Fruit fly (Drosophila melanogaster): ENCODE measurements around the gene knk.

Gene knk

DNA sequence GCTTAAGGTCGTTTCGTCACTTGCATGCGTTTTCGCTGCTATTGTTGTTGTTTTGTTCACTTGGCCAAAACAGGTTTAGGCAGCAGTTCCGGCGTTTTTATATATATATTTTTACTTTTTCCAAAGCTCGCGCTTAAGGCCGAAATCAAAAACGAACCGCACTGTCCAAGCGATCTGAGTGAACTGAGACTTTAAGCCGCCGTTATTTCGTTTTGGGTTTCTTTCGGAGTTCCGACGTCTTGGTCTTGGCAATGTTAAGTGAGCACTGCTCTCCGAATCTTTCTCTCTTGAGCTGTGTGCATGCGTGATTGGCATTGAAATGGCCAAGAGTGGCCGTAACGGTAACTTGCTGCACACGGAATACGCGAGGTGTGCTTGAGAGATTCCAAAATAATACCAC lies at the start of gene knk:
Gene knk (minus strand): TSS at position 188 of the 400 bp plus-strand sequence.
- no peak for TF ChIP-seq CG17801 (GFP tag; optimal IDR thresholded peaks at IDR 0.05; ENCODE audit: partially characterized antibody)

DNA sequence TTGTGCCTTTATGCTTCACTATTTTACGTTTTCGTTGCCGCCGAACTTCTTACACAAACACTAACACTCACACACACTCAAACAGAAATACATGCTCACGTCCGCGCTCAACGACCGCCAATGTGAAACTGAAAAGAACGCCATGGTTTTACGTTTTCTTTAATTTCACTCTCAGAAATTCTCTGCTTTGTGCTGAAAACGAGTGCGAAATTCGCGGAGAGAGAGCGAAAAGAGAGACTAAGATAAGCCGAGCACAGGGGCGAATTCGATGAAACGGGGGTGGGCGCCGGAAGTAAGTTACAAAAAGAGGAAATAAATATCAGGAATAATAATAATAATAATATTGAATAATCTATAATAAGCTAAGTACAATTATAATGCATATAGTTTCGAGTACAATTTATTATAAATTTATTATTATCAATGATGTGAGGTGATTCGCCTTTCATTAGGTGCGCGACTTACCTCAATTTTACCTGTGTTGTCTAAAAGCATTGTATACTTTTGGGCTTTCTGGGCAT lies 45.0 kb upstream of the knk start, which contains the start of gene Best1:
Gene Best1 (minus strand): TSS at position 132 of the 521 bp plus-strand sequence.
- peak; percentile 96 for TF ChIP-seq CG17801 (GFP tag; optimal IDR thresholded peaks at IDR 0.05; ENCODE audit: partially characterized antibody)

DNA sequence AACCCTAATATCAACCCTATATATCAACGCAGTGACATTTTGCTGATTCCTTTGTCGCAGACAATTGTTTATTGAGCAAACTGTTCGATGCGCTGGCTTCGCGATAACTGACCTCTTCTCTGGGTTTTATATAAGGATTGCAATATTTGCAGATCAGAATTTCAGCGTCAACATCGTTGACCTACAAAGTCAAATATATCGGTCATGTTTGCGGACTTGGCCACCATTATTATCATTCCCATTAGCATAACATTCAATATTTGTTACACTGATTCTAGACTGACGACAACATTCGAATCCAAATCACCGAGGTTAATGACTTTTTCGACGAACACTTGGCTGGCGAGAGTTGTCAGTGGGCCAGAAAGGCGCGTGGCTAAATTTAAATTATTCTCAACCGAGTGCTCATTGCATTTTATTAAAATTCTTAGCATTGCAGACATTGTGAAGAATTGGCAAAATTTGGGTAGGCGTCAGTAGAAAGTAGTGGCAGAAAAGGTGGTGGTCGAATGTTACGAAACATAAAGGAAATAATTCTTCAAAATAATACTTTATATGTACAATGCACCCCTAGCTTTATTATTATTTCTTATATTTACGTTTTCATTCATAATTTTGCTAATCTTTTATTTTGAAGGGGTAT lies 43.8 kb upstream of the knk start:
- TF ChIP-seq CG17801 (GFP tag; optimal IDR thresholded peaks at IDR 0.05; ENCODE audit: partially characterized antibody), result no peak

DNA sequence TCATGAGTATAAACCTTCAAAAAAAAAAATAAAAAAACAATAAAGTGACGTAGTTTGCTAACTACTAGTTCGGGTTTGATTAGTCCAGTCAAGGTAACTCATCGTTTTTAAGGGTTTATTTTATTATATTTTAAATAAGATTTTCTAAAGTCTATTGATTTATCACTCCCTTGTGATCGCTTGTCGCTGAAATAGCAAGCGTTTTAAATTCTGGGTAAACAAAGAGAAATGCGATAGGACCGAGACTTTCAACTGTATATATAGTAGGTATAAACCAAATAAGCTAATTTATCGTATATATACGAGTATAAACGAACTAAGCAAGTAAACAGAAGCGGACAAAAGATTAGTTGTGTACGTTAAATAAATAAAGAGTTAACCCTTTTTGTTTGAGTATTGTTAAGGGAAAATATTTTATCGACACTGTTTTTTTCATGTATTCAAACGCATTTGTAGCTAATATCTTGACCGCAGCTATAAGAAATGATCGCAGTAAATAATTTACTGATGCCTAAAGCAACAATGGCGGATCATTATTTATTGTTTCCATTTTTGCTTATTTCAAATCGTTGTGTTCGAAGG lies 43.1 kb upstream of the knk start:
- peak; percentile 81 for TF ChIP-seq CG17801 (GFP tag; optimal IDR thresholded peaks at IDR 0.05; ENCODE audit: partially characterized antibody)

DNA sequence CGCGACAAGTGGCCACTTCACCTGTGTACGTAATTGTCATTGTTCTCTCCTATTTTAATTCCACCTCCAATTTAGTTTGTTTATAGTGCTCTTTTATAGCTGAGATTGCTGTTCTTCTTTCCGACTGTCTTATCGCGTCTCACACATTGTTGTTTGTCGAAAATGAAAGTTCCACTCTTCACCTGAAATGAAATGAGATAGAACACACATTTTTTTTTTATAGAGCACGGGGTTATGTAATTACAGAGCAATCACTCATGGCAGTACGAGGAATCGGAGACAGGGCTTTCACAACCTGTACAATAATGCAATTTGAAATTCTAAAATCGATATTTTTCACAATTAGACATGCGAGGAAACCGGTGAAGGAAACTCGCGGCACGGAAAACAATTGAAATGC lies 41.8 kb upstream of the knk start:
- no peak for TF ChIP-seq CG17801 (GFP tag; optimal IDR thresholded peaks at IDR 0.05; ENCODE audit: partially characterized antibody)

DNA sequence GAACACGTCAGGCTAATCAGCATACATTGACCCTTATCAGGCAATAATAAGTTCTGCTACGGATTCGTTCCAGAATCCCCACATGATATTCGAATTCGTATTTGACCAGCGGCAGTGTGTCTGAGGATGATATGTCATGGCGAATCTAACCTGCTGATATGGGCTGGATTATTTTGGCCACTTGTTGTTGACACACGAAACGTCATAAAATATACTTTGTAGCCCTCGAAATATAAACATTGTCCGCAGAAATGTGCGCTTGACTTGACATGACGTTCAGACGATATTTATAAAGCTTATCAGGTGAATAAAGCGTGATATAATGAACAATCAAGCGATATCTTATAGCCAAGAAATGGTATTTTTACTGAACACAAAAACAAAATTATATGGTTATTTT lies 40.9 kb upstream of the knk start:
- no peak for TF ChIP-seq CG17801 (GFP tag; optimal IDR thresholded peaks at IDR 0.05; ENCODE audit: partially characterized antibody)

DNA sequence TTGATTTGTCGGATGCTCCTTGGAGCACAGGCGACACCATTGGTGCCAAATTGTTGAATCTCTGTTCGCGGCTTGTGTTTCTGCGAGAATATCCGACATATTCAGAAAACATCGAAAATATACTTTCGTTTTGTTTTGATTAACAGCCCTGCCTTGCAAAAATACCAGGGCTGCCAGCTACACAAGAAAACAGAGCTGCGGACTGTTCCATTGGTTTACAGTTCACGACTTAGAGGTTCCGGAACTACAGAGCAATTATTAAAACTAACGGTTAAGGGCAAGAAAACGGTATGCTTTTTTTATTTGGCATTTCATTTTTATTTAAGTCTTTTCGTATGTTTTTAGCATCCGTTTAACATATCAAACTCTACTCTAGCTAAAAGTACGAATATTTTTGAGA lies 35.7 kb upstream of the knk start, which contains the start of gene CG6254:
Gene CG6254 (minus strand): TSS at position 169 of the 400 bp plus-strand sequence.
- TF ChIP-seq CG17801 (GFP tag; optimal IDR thresholded peaks at IDR 0.05; ENCODE audit: partially characterized antibody), result peak; percentile 54

DNA sequence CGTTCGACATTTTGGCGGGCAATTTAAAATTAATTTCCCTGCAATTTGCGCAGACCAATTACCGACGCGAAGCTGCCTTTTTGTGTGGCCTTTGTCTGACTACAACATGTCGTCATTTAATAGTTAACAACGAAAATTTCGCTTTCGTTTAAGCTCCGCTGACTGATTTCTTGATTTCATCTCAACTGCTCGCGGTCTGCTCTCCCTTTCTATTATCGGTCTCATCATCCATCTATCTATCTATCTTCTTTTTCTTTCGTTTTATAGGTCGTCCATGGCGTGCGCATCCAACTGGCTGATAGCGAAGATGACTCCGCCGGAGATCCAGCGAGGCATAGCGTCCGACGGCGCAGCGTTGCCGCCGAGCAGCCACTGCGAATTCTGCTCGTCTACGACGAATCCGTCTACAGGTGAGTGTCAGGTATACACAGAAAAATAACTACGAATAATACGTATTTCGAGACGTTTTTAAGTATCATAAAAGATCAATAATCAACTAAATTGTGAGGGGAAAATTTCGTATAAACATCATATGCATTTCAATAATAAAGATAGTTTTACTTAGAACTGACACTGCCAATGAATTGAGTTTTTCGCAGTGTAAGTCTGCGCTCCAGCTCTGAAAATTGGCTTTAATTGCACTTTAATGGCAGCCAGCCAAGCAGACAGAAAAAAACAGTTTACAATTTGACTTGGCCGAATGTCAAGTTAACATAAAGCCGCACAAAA lies 28.7 kb upstream of the knk start:
- no peak for TF ChIP-seq CG17801 (GFP tag; optimal IDR thresholded peaks at IDR 0.05; ENCODE audit: partially characterized antibody)

DNA sequence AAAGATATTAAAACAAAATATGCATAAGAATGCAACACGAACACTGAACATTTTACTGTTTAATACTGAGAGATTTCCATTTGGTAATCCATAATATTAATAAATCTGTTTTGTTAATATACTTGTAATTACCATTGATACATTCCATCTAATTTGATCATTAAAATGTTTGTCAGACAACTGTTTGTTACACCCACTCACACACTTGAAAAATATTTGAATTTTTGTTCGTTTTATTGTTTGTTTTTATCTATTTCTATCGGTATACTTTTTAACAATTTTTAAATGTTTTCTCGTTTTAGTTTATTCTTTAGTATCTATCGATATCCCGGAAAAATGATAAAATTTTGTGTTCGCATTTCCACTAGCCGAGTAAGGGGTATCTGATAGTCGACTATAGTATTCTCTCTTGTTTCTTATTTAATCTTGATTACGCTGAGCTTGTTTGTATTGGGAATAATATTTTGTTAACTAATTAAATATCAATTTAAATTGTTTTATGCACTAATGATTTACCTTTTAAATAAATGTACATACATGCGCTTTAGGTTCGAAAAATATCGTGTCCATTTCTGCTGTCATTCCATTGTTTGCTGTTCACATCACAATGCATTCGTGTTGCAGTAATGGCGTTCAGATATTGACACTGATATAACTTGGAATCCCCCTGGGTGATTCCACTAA lies 26.5 kb upstream of the knk start, which contains the start of gene CG34303:
Gene CG34303 (minus strand): TSS at position 51 of the 684 bp plus-strand sequence.
- TF ChIP-seq CG17801 (GFP tag; optimal IDR thresholded peaks at IDR 0.05; ENCODE audit: partially characterized antibody), result no peak

DNA sequence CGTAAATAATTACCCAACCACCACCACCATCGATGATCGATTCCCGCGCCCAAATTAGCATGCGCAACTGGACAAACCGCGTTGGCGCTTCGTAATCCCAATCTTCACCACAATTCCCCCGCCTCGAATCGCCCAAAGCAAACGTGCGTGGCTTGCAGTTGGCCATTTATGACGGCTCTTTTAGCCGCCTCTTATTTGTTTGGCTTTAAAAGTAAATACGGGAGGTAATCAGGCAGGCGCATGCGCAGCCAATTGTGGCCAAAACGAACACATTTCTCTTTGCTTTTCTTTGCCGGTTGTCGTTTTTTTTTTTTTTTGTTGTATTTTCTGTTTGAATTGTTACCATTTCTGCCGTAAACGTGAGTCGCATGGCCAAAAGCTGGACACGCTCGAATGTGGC lies 25.1 kb upstream of the knk start:
- TF ChIP-seq CG17801 (GFP tag; optimal IDR thresholded peaks at IDR 0.05; ENCODE audit: partially characterized antibody), result no peak

DNA sequence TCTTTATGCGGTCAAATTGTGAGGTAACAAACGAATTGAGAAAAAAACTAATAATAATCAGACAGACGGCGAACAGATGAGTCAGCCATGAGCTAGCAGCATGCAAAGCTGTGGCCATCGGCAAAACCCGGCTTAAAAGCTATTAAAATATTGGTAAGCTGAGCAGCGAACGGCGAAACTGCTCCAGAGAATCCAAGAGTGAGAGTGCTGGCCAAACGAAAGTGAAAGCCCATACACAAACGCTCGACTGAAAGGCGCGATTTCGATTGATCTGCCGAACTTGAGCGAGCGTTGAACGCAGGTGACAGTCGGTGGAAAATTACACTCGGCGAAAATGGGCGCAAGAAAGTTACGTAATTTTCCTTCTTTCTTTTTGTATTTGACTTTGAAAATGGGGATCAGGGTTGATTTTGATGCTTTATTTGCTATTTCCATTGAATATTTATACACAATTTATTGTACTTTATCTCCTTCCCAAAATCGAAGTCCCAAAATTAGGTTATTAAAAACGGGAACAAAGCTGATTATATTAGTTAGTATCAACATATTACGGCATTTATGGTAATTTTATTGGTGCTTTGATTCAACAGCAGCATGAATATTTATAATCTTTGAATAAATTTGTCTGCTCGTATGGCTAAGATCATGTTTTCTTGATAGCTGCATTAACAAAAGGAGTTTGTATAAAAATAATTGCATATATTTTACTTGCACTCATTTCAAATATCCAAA lies 24.4 kb upstream of the knk start:
- TF ChIP-seq CG17801 (GFP tag; optimal IDR thresholded peaks at IDR 0.05; ENCODE audit: partially characterized antibody), result no peak

DNA sequence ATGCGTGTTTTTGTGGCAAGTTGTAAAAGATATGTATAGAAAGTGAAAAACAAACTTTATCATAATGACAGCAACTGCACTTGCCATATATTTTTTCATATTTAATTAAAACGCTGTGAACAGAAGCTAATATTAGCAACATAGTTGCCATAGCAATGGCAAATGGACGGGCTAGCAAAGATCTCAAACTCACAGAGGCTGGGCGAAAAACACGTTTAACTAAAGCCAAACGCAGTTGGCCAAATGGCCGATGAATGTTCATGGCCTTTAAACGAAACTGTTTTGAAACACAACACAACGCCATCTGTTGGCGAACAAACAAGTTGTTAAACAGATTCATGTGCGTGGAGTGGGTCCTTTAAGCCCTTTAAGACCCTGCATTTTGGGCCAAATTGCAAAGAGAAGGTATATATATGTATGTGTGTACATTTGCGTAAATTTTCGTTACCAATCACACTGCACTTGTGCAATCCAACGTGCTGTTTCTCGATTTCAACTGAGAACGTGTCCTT lies 23.0 kb upstream of the knk start:
- TF ChIP-seq CG17801 (GFP tag; optimal IDR thresholded peaks at IDR 0.05; ENCODE audit: partially characterized antibody), result no peak

DNA sequence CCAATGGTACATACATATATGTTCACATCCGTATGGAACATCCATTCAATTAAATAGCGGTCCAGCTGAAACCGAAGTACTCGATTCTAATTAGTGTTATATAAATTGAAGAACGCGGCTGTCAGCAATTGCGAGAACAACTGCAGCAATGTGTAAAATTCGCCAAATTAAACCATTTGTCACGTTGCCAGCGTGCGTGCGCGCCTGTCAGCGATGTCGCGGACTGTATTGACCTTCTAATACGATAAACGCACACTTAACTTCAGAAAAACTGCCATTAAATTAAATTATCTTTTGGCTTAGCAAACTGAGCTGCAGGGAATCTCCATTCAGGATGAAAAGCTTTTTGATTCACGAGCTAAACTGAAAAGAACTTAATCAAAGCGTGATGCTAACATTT lies 21.7 kb upstream of the knk start:
- no peak for TF ChIP-seq CG17801 (GFP tag; optimal IDR thresholded peaks at IDR 0.05; ENCODE audit: partially characterized antibody)

Data from ovary, adult (tissue).